Fruit fly (Drosophila melanogaster) Kc167 (cell line): ENCODE results near the gene Pde11.

Experiments
- insv ChIP-seq: fragments of >200 bp; optimal IDR thresholded peaks from 3 replicates; lab custom pipeline; 2018; ENCODE audit warnings: missing external identifiers
- psq ChIP-seq: fragments of >200 bp; optimal IDR thresholded peaks from 2 replicates; lab custom pipeline; 2017; ENCODE audit warnings: missing external identifiers

DNA sequence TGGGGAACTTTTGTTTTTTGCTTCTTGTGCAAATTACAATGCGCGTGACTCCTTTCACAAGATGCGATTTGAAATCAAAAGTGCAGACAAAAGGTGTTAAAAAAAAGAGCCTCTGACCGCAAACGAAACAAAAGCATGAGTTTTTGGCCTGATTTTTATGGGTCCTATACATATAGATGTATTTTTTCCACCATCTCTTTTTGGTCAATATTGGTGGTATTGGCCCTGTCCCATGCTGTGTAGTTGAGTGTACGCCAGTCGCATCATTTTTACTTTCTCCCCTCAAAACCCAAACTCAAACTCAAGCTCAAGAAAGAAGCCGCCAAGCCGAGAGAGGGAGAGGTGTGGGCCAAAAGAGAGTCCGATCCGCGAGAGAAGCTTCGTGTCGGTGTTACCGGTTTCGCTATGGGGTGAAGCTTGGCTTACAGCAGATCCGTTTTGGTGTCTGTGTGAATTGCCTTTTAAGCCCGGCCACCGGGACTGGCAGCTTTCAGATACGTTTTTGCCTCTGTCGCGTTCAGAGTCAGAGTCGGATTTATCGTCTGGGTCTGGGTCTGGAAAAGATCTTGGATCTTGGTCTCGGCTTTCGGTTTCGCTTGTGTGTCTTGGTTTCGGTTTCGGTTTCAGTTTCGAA is 73.0 kb downstream of the Pde11 start, which contains the start of gene CG10211:
- TF ChIP-seq psq (lab: Kevin White, UChicago) = no peak
- TF ChIP-seq insv (lab: Kevin White, UChicago) = no peak
